Worm (Caenorhabditis elegans) whole organism, midembryonic: ENCODE data around the gene his-70.

Source experiments
- T22C8.4 ChIP-seq: fragments of 200-800 bp; sonication (Bioruptor generic); IDR thresholded peaks from 2 replicates; pipeline ENCODE4 v1.3.6; 2022; ENCODE audit warnings: missing genetic modification characterization, missing compliant biosample characterization
- cog-1 ChIP-seq: sonication (generic microtip); optimal IDR thresholded peaks from 2 replicates; lab custom pipeline; 2016; ENCODE audit warnings: missing genetic modification characterization, missing compliant biosample characterization
- flt-1 ChIP-seq: fragments of 200-800 bp; sonication (Bioruptor generic); IDR thresholded peaks from 2 replicates; pipeline ENCODE4 v1.3.6; 2022; ENCODE audit warnings: missing genetic modification characterization, missing compliant biosample characterization
- klf-2 ChIP-seq: fragments of 200-800 bp; sonication (Bioruptor generic); conservative IDR thresholded peaks from 2 replicates; pipeline ENCODE4 v1.3.6; 2022; ENCODE audit warnings: missing genetic modification reagents, missing genetic modification characterization, missing compliant biosample characterization
- med-1 ChIP-seq: sonication (generic microtip); optimal IDR thresholded peaks from 2 replicates; lab custom pipeline; 2017; ENCODE audit warnings: missing genetic modification characterization, mild to moderate bottlenecking, missing compliant biosample characterization, antibody characterized with exemption, missing genetic modification reagents; ENCODE audit not compliant: insufficient read depth
- ref-1 ChIP-seq: fragments of 200-800 bp; sonication (Bioruptor generic); conservative IDR thresholded peaks from 2 replicates; pipeline ENCODE4 v1.3.6; 2022; ENCODE audit warnings: missing genetic modification reagents, missing genetic modification characterization, missing compliant biosample characterization
- tab-1 ChIP-seq: fragments of 200-800 bp; sonication (Bioruptor generic); IDR thresholded peaks from 2 replicates; pipeline ENCODE4 v1.3.6; 2022; ENCODE audit warnings: missing genetic modification characterization, missing compliant biosample characterization
- ztf-23 ChIP-seq: fragments of 200-800 bp; sonication (Bioruptor generic); IDR thresholded peaks from 2 replicates; pipeline ENCODE4 v1.3.6; 2022; ENCODE audit warnings: missing genetic modification reagents, missing genetic modification characterization, missing compliant biosample characterization
- ztf-29 ChIP-seq: fragments of 200-800 bp; sonication (Bioruptor generic); IDR thresholded peaks from 2 replicates; pipeline ENCODE4 v1.3.6; 2022; ENCODE audit warnings: missing genetic modification reagents, missing genetic modification characterization, missing compliant biosample characterization

The his-70 gene

ce11 chrIII:4085657-4086056, 25.7 kb upstream of the his-70 start:
- TF ChIP-seq T22C8.4 (GFP tag; lab: Robert Waterston, UW), result no peak

ce11 chrIII:4083429-4083828, 23.5 kb upstream of the his-70 start:
- TF ChIP-seq T22C8.4 (GFP tag; lab: Robert Waterston, UW) (no peak), ztf-23 (GFP tag; lab: Robert Waterston, UW) (no peak), med-1 (no peak), ref-1 (GFP tag; lab: Robert Waterston, UW) (no peak), cog-1 (tag; lab: Kevin White, UChicago) (no peak), flt-1 (GFP tag; lab: Robert Waterston, UW) (no peak), ztf-29 (GFP tag; lab: Robert Waterston, UW) (no peak), tab-1 (GFP tag; lab: Robert Waterston, UW) (no peak)

- no peak for TF ChIP-seq ztf-23 (GFP tag; lab: Robert Waterston, UW)
Measured at ce11 chrIII:4070239-4070638, 10.3 kb upstream of the his-70 start.

ce11 chrIII:4068120-4068519, 8.2 kb upstream of the his-70 start:
- no peak for TF ChIP-seq T22C8.4 (GFP tag; lab: Robert Waterston, UW)
- no peak for TF ChIP-seq ref-1 (GFP tag; lab: Robert Waterston, UW)
- TF ChIP-seq klf-2, result no peak
- TF ChIP-seq flt-1 (GFP tag; lab: Robert Waterston, UW), result no peak
- no peak for TF ChIP-seq tab-1 (GFP tag; lab: Robert Waterston, UW)
- TF ChIP-seq ztf-29 (GFP tag; lab: Robert Waterston, UW), result no peak

ce11 chrIII:4066333-4066732, 6.4 kb upstream of the his-70 start, which contains the start of gene unc-79:
unc-79 (plus strand) TSS chrIII:4066633.
- TF ChIP-seq T22C8.4 (GFP tag; lab: Robert Waterston, UW), result no peak
- no peak for TF ChIP-seq ztf-23 (GFP tag; lab: Robert Waterston, UW)
- TF ChIP-seq cog-1 (tag; lab: Kevin White, UChicago), result no peak
- TF ChIP-seq med-1, result no peak
- TF ChIP-seq tab-1 (GFP tag; lab: Robert Waterston, UW), result no peak
- no peak for TF ChIP-seq flt-1 (GFP tag; lab: Robert Waterston, UW)
- TF ChIP-seq klf-2, result no peak
- no peak for TF ChIP-seq ref-1 (GFP tag; lab: Robert Waterston, UW)
- no peak for TF ChIP-seq ztf-29 (GFP tag; lab: Robert Waterston, UW)

ce11 chrIII:4063724-4064123, 3.8 kb upstream of the his-70 start:
- no peak for TF ChIP-seq ztf-23 (GFP tag; lab: Robert Waterston, UW)
- TF ChIP-seq tab-1 (GFP tag; lab: Robert Waterston, UW), result 0 out of 2 replicates have a peak, but pooled peaks have one; percentile 39
- no peak for TF ChIP-seq T22C8.4 (GFP tag; lab: Robert Waterston, UW)

ce11 chrIII:4060856-4061383, 1.0 kb upstream of the his-70 start:
- peak; percentile 5; the same call in 1 of the 2 replicates for TF ChIP-seq ztf-29 (GFP tag; lab: Robert Waterston, UW)

ce11 chrIII:4058643-4059042, 1.3 kb downstream of the his-70 start, which contains the start of gene his-69:
his-69 (minus strand) TSS chrIII:4058743.
- TF ChIP-seq cog-1 (tag; lab: Kevin White, UChicago) (no peak), ztf-29 (GFP tag; lab: Robert Waterston, UW) (no peak), ztf-23 (GFP tag; lab: Robert Waterston, UW) (no peak), ref-1 (GFP tag; lab: Robert Waterston, UW) (no peak), T22C8.4 (GFP tag; lab: Robert Waterston, UW) (no peak), tab-1 (GFP tag; lab: Robert Waterston, UW) (no peak), flt-1 (GFP tag; lab: Robert Waterston, UW) (no peak), med-1 (no peak), klf-2 (no peak)

ce11 chrIII:4057894-4058293, 2.0 kb downstream of the his-70 start, which contains the start of gene rcq-5:
rcq-5 (minus strand) TSS chrIII:4057976.
- TF ChIP-seq ref-1 (GFP tag; lab: Robert Waterston, UW) (no peak), cog-1 (tag; lab: Kevin White, UChicago) (no peak), T22C8.4 (GFP tag; lab: Robert Waterston, UW) (no peak), med-1 (no peak), flt-1 (GFP tag; lab: Robert Waterston, UW) (no peak), tab-1 (GFP tag; lab: Robert Waterston, UW) (no peak), klf-2 (no peak), ztf-29 (GFP tag; lab: Robert Waterston, UW) (no peak), ztf-23 (GFP tag; lab: Robert Waterston, UW) (no peak)

ce11 chrIII:4049150-4049549, 10.8 kb downstream of the his-70 start:
- no peak for TF ChIP-seq klf-2
- no peak for TF ChIP-seq ztf-23 (GFP tag; lab: Robert Waterston, UW)
- TF ChIP-seq flt-1 (GFP tag; lab: Robert Waterston, UW), result no peak
- no peak for TF ChIP-seq cog-1 (tag; lab: Kevin White, UChicago)
- no peak for TF ChIP-seq tab-1 (GFP tag; lab: Robert Waterston, UW)
- no peak for TF ChIP-seq ref-1 (GFP tag; lab: Robert Waterston, UW)
- TF ChIP-seq T22C8.4 (GFP tag; lab: Robert Waterston, UW), result no peak
- TF ChIP-seq ztf-29 (GFP tag; lab: Robert Waterston, UW), result no peak
- no peak for TF ChIP-seq med-1

ce11 chrIII:4039775-4040174, 20.1 kb downstream of the his-70 start:
- TF ChIP-seq T22C8.4 (GFP tag; lab: Robert Waterston, UW) (no peak), ztf-23 (GFP tag; lab: Robert Waterston, UW) (no peak), klf-2 (no peak), tab-1 (GFP tag; lab: Robert Waterston, UW) (no peak), ztf-29 (GFP tag; lab: Robert Waterston, UW) (no peak), flt-1 (GFP tag; lab: Robert Waterston, UW) (no peak), med-1 (no peak), ref-1 (GFP tag; lab: Robert Waterston, UW) (no peak)
